Worm (Caenorhabditis elegans): ENCODE results near the gene ceh-79.

The ceh-79 gene

ce11 chrV:13313045-13313623 is 11.5 kb downstream of the ceh-79 start, which contains the start of gene C50B6.3 (continued):
- TF ChIP-seq lin-35 (GFP tag; optimal IDR thresholded peaks at IDR 0.05) (peak in 1 of 3 experiments; percentile 72), madf-10 (tag; optimal IDR thresholded peaks at IDR 0.05) (peak; percentile 34), rec-8 (tag; optimal IDR thresholded peaks at IDR 0.05) (peak in 1 of 2 experiments; percentile 14), ama-1 (optimal IDR thresholded peaks at IDR 0.05) (no peak), ama-1 (GFP tag; optimal IDR thresholded peaks at IDR 0.05) (no peak), madf-3 (GFP tag; IDR thresholded peaks at IDR 0.05) (0 out of 2 replicates have a peak, but pooled peaks have one; percentile 33), Y79H2A.3 (GFP tag; conservative IDR thresholded peaks at IDR 0.05) (no peak), lin-40 (tag; optimal IDR thresholded peaks at IDR 0.05) (peak; percentile 65), pbrm-1 (GFP tag; IDR thresholded peaks at IDR 0.05) (no peak), egl-44 (GFP tag; IDR thresholded peaks at IDR 0.05) (no peak), bed-2 (GFP tag; IDR thresholded peaks at IDR 0.05) (0 out of 2 replicates have a peak, but pooled peaks have one; percentile 23), F55B11.4 (tag; optimal IDR thresholded peaks at IDR 0.05; ENCODE audit: borderline replicate concordance, insufficient read depth) (no peak), snpc-3.4 (tag; optimal IDR thresholded peaks at IDR 0.05) (peak; percentile 42), lin-54 (GFP tag; optimal IDR thresholded peaks at IDR 0.05) (peak; percentile 71), lsl-1 (GFP tag; optimal IDR thresholded peaks at IDR 0.05) (peak; percentile 70), attf-3 (GFP tag; conservative IDR thresholded peaks at IDR 0.05) (peak; percentile 99), nhr-120 (GFP tag; IDR thresholded peaks at IDR 0.05) (no peak), D2030.7 (GFP tag; IDR thresholded peaks at IDR 0.05) (peak; percentile 48; the same call in 1 of the 2 replicates)

- TF ChIP-seq ztf-25 (GFP tag; IDR thresholded peaks at IDR 0.05) (0 out of 2 replicates have a peak, but pooled peaks have one; percentile 38), F37B4.10 (GFP tag; IDR thresholded peaks at IDR 0.05) (0 out of 2 replicates have a peak, but pooled peaks have one; percentile 83), egrh-3 (GFP tag; IDR thresholded peaks at IDR 0.05) (peak; percentile 93), dox-1 (GFP tag; IDR thresholded peaks at IDR 0.05) (0 out of 2 replicates have a peak, but pooled peaks have one; percentile 38)
These were observed 15.6 kb downstream of the ceh-79 start for ce11 chrV:13317247-13317646.

- no peak for TF ChIP-seq dox-1 (GFP tag; IDR thresholded peaks at IDR 0.05)
- no peak for TF ChIP-seq cebp-1 (GFP tag; IDR thresholded peaks at IDR 0.05)
- no peak for TF ChIP-seq cebp-1 (tag; optimal IDR thresholded peaks at IDR 0.05)
- TF ChIP-seq ets-4 (GFP tag; optimal IDR thresholded peaks at IDR 0.05): no peak
- no peak for TF ChIP-seq B0336.3 (GFP tag; IDR thresholded peaks at IDR 0.05)
- no peak for TF ChIP-seq T07F8.4 (tag; optimal IDR thresholded peaks at IDR 0.05)
- no peak for TF ChIP-seq attf-6 (GFP tag; IDR thresholded peaks at IDR 0.05)
- TF ChIP-seq ama-1 (optimal IDR thresholded peaks at IDR 0.05): no peak
- TF ChIP-seq ama-1 (GFP tag; optimal IDR thresholded peaks at IDR 0.05): no peak
- no peak for TF ChIP-seq F10E7.11 (tag; optimal IDR thresholded peaks at IDR 0.05)
- TF ChIP-seq lin-54 (GFP tag; optimal IDR thresholded peaks at IDR 0.05): no peak
- no peak for TF ChIP-seq nfya-1 (tag; optimal IDR thresholded peaks at IDR 0.05; ENCODE audit: borderline replicate concordance, insufficient read depth)
- TF ChIP-seq madf-10 (tag; optimal IDR thresholded peaks at IDR 0.05): no peak
- TF ChIP-seq ceh-100 (GFP tag; IDR thresholded peaks at IDR 0.05): no peak
- no peak for TF ChIP-seq pha-4 (tag; optimal IDR thresholded peaks at IDR 0.05)
- TF ChIP-seq K12H6.12 (tag; optimal IDR thresholded peaks at IDR 0.05): no peak
- no peak for TF ChIP-seq ceh-91 (GFP tag; IDR thresholded peaks at IDR 0.05)
These were observed 16.4 kb downstream of the ceh-79 start, which contains the start of the genes col-161 and srh-18 for ce11 chrV:13317911-13318502. Gene col-161, minus strand, starts transcription at chrV:13318011. Gene srh-18, plus strand, starts transcription at chrV:13318452.
